Fruit fly (Drosophila melanogaster): Measurements from ENCODE around the gene CG12499.

dm6 chr3R:22455335-22455985 lies 9.1 kb upstream of the CG12499 start:
- TF ChIP-seq Myc (optimal IDR thresholded peaks at IDR 0.05) (no peak), insv (optimal IDR thresholded peaks at IDR 0.05) (no peak), h (optimal IDR thresholded peaks at IDR 0.05) (no peak), psq (optimal IDR thresholded peaks at IDR 0.05) (no peak), Sin3A (optimal IDR thresholded peaks at IDR 0.05) (no peak)

All from Kc167 (cell line).